Worm (Caenorhabditis elegans) whole organism, late embryonic: ENCODE results near the gene F13B12.7.

ENCODE experiments used
- Y22D7AL.16 ChIP-seq: sonication (generic microtip); optimal IDR thresholded peaks from 2 replicates; lab custom pipeline; 2016; ENCODE audit warnings: missing genetic modification characterization, missing compliant biosample characterization
- ceh-30 ChIP-seq: fragments of 150-350 bp; optimal IDR thresholded peaks from 2 replicates; lab custom pipeline; 2014; ENCODE audit warnings: missing biosample characterization, missing genetic modification characterization
- ets-4 ChIP-seq: sonication (generic microtip); optimal IDR thresholded peaks from 2 replicates; lab custom pipeline; 2016; ENCODE audit warnings: missing genetic modification characterization, missing compliant biosample characterization
- eyg-1 ChIP-seq: sonication (generic microtip); optimal IDR thresholded peaks from 2 replicates; lab custom pipeline; 2016; ENCODE audit warnings: missing genotype, missing genetic modification characterization, missing compliant biosample characterization
- fkh-10 ChIP-seq: fragments of 150-350 bp; optimal IDR thresholded peaks from 2 replicates; lab custom pipeline; 2014; ENCODE audit warnings: missing biosample characterization, missing genetic modification reagents, missing genetic modification characterization
- pat-9 ChIP-seq: fragments of 200-800 bp; sonication (Bioruptor generic); optimal IDR thresholded peaks from 2 replicates; lab custom pipeline; 2018; ENCODE audit warnings: mild to moderate bottlenecking, missing genetic modification characterization, moderate library complexity, missing compliant biosample characterization
- pros-1 ChIP-seq: fragments of 150-350 bp; optimal IDR thresholded peaks from 2 replicates; lab custom pipeline; 2014; ENCODE audit warnings: missing biosample characterization, missing genetic modification reagents, missing genetic modification characterization
- tbx-7 ChIP-seq: sonication (generic microtip); optimal IDR thresholded peaks from 2 replicates; lab custom pipeline; 2016; ENCODE audit warnings: missing genotype, missing genetic modification characterization, missing compliant biosample characterization
- ztf-16 ChIP-seq: sonication (generic microtip); optimal IDR thresholded peaks from 2 replicates; lab custom pipeline; 2017; ENCODE audit warnings: missing genetic modification characterization, missing compliant biosample characterization

- TF ChIP-seq fkh-10 (GFP tag; lab: Kevin White, UChicago), result no peak
- TF ChIP-seq pros-1, result no peak
- TF ChIP-seq ztf-16 (tag; lab: Kevin White, UChicago), result no peak
- no peak for TF ChIP-seq eyg-1 (tag; lab: Kevin White, UChicago)
- no peak for TF ChIP-seq Y22D7AL.16 (tag; lab: Kevin White, UChicago)
- no peak for TF ChIP-seq ceh-30
- no peak for TF ChIP-seq tbx-7 (tag; lab: Kevin White, UChicago)
- no peak for TF ChIP-seq pat-9 (tag; lab: Kevin White, UChicago)
- no peak for TF ChIP-seq ets-4 (tag; lab: Kevin White, UChicago)
Measured at ce11 chrIV:10422230-10422629, 21.4 kb upstream of the F13B12.7 start.
